Worm (Caenorhabditis elegans): ENCODE results near the gene C10C5.3.

C10C5.3 gene

DNA sequence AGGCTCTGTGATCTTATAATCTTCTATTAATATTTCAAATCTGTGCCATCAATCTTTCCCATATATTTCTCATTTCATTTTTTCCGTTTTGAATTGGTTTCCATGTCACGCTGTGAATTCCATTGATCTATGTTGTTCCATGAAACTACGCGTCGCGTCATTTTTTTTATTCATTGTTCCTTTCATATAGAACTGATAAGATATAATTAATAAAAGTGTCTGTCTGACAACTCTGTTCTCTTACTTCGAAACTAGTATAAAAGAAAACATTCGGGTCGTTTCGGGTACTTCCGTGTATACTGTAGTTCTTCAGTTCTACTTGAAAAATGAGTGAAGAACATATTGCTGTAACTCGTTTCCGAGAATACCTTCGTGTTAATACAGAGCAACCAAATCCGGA, at the start of gene C10C5.3:
TSS of gene C10C5.3 (plus strand) at position 301 of the 400 bp plus-strand sequence.
- TF ChIP-seq mab-9 (GFP tag; IDR thresholded peaks at IDR 0.05) (no peak), isw-1 (GFP tag; IDR thresholded peaks at IDR 0.05) (no peak), nhr-20 (tag; optimal IDR thresholded peaks at IDR 0.05) (no peak), lin-35 (GFP tag; optimal IDR thresholded peaks at IDR 0.05) (no peak), swsn-7 (tag; optimal IDR thresholded peaks at IDR 0.05) (no peak), ceh-8 (GFP tag; optimal IDR thresholded peaks at IDR 0.05) (no peak), C04F5.9 (tag; optimal IDR thresholded peaks at IDR 0.05) (no peak), lin-39 (tag; optimal IDR thresholded peaks at IDR 0.05) (no peak), dsc-1 (tag; optimal IDR thresholded peaks at IDR 0.05) (no peak), hlh-4 (tag; optimal IDR thresholded peaks at IDR 0.05) (no peak), fkh-8 (tag; optimal IDR thresholded peaks at IDR 0.05) (no peak), nhr-12 (tag; optimal IDR thresholded peaks at IDR 0.05) (no peak), elt-3 (tag; optimal IDR thresholded peaks at IDR 0.05) (no peak), pag-3 (tag; optimal IDR thresholded peaks at IDR 0.05; ENCODE audit: borderline replicate concordance, insufficient read depth) (no peak), tbx-2 (tag; optimal IDR thresholded peaks at IDR 0.05) (no peak), ceh-90 (tag; optimal IDR thresholded peaks at IDR 0.05) (no peak), ceh-88 (GFP tag; IDR thresholded peaks at IDR 0.05) (no peak), elt-2 (tag; optimal IDR thresholded peaks at IDR 0.05) (no peak), unc-86 (tag; optimal IDR thresholded peaks at IDR 0.05) (no peak), nhr-71 (tag; optimal IDR thresholded peaks at IDR 0.05) (no peak)

- TF ChIP-seq unc-30 (tag; optimal IDR thresholded peaks at IDR 0.05) (no peak), ztf-11 (tag; optimal IDR thresholded peaks at IDR 0.05) (no peak)
These were observed 46.9 kb upstream of the C10C5.3 start, which contains the start of gene clec-183 for ce11 chrIV:9327706-9328105. TSS of gene clec-183 (plus strand) at chrIV:9328006.

DNA sequence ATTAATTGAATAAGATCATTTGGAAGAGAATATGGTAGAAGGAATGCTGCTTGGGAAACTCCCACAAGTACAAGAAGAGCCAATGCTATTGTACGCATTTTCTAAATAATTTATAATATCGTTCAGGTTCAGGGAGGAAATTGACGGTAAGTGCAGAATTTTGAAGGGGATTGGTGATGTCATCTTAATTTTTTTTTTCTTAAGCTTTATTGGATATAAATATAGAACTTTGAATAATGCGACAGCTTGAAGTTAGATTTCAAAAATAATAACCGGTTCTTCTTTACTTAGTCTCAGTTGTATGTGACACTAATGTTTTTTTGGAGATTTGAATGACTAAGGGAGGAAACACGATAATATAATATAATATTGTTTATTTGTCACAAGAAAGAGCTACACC, 43.9 kb upstream of the C10C5.3 start, which contains the start of gene nspg-7.1:
TSS of gene nspg-7.1 (minus strand) at position 101 of the 400 bp plus-strand sequence.
- TF ChIP-seq hlh-17 (GFP tag; optimal IDR thresholded peaks at IDR 0.05; ENCODE audit: borderline replicate concordance): no peak
- TF ChIP-seq zag-1 (tag; optimal IDR thresholded peaks at IDR 0.05): no peak
- no peak for TF ChIP-seq lin-39 (tag; optimal IDR thresholded peaks at IDR 0.05)
- TF ChIP-seq nhr-71 (tag; optimal IDR thresholded peaks at IDR 0.05): no peak
- TF ChIP-seq ceh-88 (GFP tag; IDR thresholded peaks at IDR 0.05): no peak
- TF ChIP-seq lin-15B (tag; optimal IDR thresholded peaks at IDR 0.05): no peak
- TF ChIP-seq ceh-63 (GFP tag; optimal IDR thresholded peaks at IDR 0.05): no peak
- TF ChIP-seq nhr-90 (tag; optimal IDR thresholded peaks at IDR 0.05; ENCODE audit: poor library complexity): no peak
- no peak for TF ChIP-seq tbx-2 (tag; optimal IDR thresholded peaks at IDR 0.05)
- TF ChIP-seq fkh-8 (tag; optimal IDR thresholded peaks at IDR 0.05): no peak
- no peak for TF ChIP-seq zip-4 (GFP tag; optimal IDR thresholded peaks at IDR 0.05)

- TF ChIP-seq elt-2 (tag; optimal IDR thresholded peaks at IDR 0.05) (peak; percentile 47), nhr-71 (tag; optimal IDR thresholded peaks at IDR 0.05) (no peak), irx-1 (tag; optimal IDR thresholded peaks at IDR 0.05) (no peak), efl-1 (optimal IDR thresholded peaks at IDR 0.05) (no peak), efl-1 (GFP tag; optimal IDR thresholded peaks at IDR 0.05 in 1 of 2) (peak in 1 of 2 experiments; percentile 41), ama-1 (optimal IDR thresholded peaks at IDR 0.05) (peak; percentile 45), sptf-1 (tag; optimal IDR thresholded peaks at IDR 0.05) (no peak), dsc-1 (tag; optimal IDR thresholded peaks at IDR 0.05) (no peak), mdl-1 (tag; optimal IDR thresholded peaks at IDR 0.05) (no peak), C04F5.9 (tag; optimal IDR thresholded peaks at IDR 0.05) (no peak), nhr-90 (tag; optimal IDR thresholded peaks at IDR 0.05; ENCODE audit: poor library complexity) (peak; percentile 5), nhr-237 (tag; optimal IDR thresholded peaks at IDR 0.05) (no peak), ztf-4 (tag; optimal IDR thresholded peaks at IDR 0.05) (no peak), snu-23 (GFP tag; optimal IDR thresholded peaks at IDR 0.05) (no peak)
These were observed 41.6 kb upstream of the C10C5.3 start for ce11 chrIV:9333007-9333406.

Data from whole organism, L1 larva.